Worm (Caenorhabditis elegans) whole organism, L1 larva: ENCODE measurements around the gene srab-17.

Experiments used
- C04F5.9 ChIP-seq: sonication (generic microtip); optimal IDR thresholded peaks from 2 replicates; lab custom pipeline; 2016; ENCODE audit warnings: missing genetic modification characterization, missing compliant biosample characterization
- aha-1 ChIP-seq: fragments of 150-350 bp; optimal IDR thresholded peaks from 2 replicates; lab custom pipeline; 2014; ENCODE audit warnings: missing biosample characterization, missing genetic modification characterization
- aly-2 ChIP-seq: fragments of 150-350 bp; optimal IDR thresholded peaks from 2 replicates; lab custom pipeline; 2014; ENCODE audit warnings: missing biosample characterization, missing genetic modification characterization
- ceh-63 ChIP-seq: fragments of 200-800 bp; sonication (Bioruptor generic); optimal IDR thresholded peaks from 2 replicates; lab custom pipeline; 2018; ENCODE audit warnings: mild to moderate bottlenecking, missing genetic modification characterization, missing compliant biosample characterization
- ceh-82 ChIP-seq, 3 experiments: fragments of 150-350 bp in 1 of 3; sonication (generic microtip) in 2 of 3; optimal IDR thresholded peaks; 2 replicates each; lab custom pipeline; 2014 to 2017; ENCODE audit warnings: missing biosample characterization in 3 of 3, missing genetic modification characterization in 3 of 3
- ceh-88 ChIP-seq: fragments of 200-800 bp; sonication (Bioruptor generic); IDR thresholded peaks from 2 replicates; pipeline ENCODE4 v1.3.6; 2022; ENCODE audit warnings: missing genetic modification characterization, missing compliant biosample characterization
- dpl-1 ChIP-seq, 3 experiments: fragments of 150-350 bp in 2 of 3; sonication (generic microtip) in 1 of 3; optimal IDR thresholded peaks; 2 replicates each; lab custom pipeline; 2014 to 2017; ENCODE audit warnings: missing biosample characterization in 3 of 3, missing genetic modification characterization in 3 of 3, missing genetic modification reagents in 3 of 3
- efl-1 ChIP-seq, 4 experiments: fragments of 150-350 bp; optimal IDR thresholded peaks in 3 of 4; peaks in 1 of 4; 1 replicate in 1 of 4; 2 replicates in 3 of 4; lab custom pipeline; 2014; ENCODE audit warnings: missing biosample characterization in 2 of 4, missing genetic modification characterization in 2 of 4, missing genetic modification reagents in 2 of 4
- egl-27 ChIP-seq, 2 experiments: fragments of 150-350 bp in 1 of 2; sonication (generic microtip); optimal IDR thresholded peaks; 3 replicates each; lab custom pipeline; 2017 to 2018; ENCODE audit warnings: missing biosample characterization in 2 of 2, missing genetic modification characterization in 2 of 2, missing genetic modification reagents in 2 of 2
- elt-2 ChIP-seq: sonication (generic microtip); optimal IDR thresholded peaks from 2 replicates; lab custom pipeline; 2016; ENCODE audit warnings: missing genetic modification characterization, mild to moderate bottlenecking, inconsistent platforms, missing compliant biosample characterization, missing genetic modification reagents
- elt-3 ChIP-seq, 6 experiments: fragments of 150-350 bp in 1 of 6; sonication (generic microtip); optimal IDR thresholded peaks; 2 replicates each; lab custom pipeline; 2017 to 2018; ENCODE audit warnings: missing biosample characterization in 6 of 6, missing genetic modification characterization in 6 of 6, inconsistent platforms in 1 of 6
- fkh-8 ChIP-seq: sonication (generic microtip); optimal IDR thresholded peaks from 2 replicates; lab custom pipeline; 2016; ENCODE audit warnings: mild to moderate bottlenecking, missing genetic modification characterization, missing compliant biosample characterization
- hlh-17 ChIP-seq: fragments of 200-800 bp; sonication (Bioruptor generic); optimal IDR thresholded peaks from 2 replicates; lab custom pipeline; 2018; ENCODE audit warnings: missing genetic modification characterization, mild to moderate bottlenecking, missing compliant biosample characterization, moderate library complexity, borderline replicate concordance
- hlh-4 ChIP-seq: sonication (generic microtip); optimal IDR thresholded peaks from 2 replicates; lab custom pipeline; 2016; ENCODE audit warnings: mild to moderate bottlenecking, missing genetic modification characterization, missing compliant biosample characterization
- hpl-2 ChIP-seq: fragments of 150-350 bp; optimal IDR thresholded peaks from 2 replicates; lab custom pipeline; 2014; ENCODE audit warnings: missing biosample characterization, missing genetic modification reagents, missing genetic modification characterization
- lin-14 ChIP-seq: fragments of 200-800 bp; sonication (Bioruptor generic); optimal IDR thresholded peaks from 2 replicates; lab custom pipeline; 2018; ENCODE audit warnings: mild to moderate bottlenecking, missing genetic modification characterization, moderate library complexity, missing compliant biosample characterization
- lin-35 ChIP-seq, 2 experiments: fragments of 150-350 bp; optimal IDR thresholded peaks; 2 replicates each; lab custom pipeline; 2014; ENCODE audit warnings: missing biosample characterization in 2 of 2, missing genetic modification characterization in 2 of 2, missing genetic modification reagents in 2 of 2
- lir-3 ChIP-seq: sonication (generic microtip); optimal IDR thresholded peaks from 2 replicates; lab custom pipeline; 2016; ENCODE audit warnings: mild to moderate bottlenecking, missing genetic modification characterization, moderate library complexity, missing compliant biosample characterization; ENCODE audit not compliant: poor library complexity
- lsy-2 ChIP-seq, 2 experiments: fragments of 150-350 bp; optimal IDR thresholded peaks; 2 replicates each; lab custom pipeline; 2014; ENCODE audit warnings: missing biosample characterization in 2 of 2, missing genetic modification characterization in 2 of 2
- mab-9 ChIP-seq: fragments of 200-800 bp; sonication (Bioruptor generic); IDR thresholded peaks from 2 replicates; pipeline ENCODE4 v1.3.6; 2022; ENCODE audit warnings: missing genetic modification reagents, missing genetic modification characterization, missing compliant biosample characterization
- mef-2 ChIP-seq: fragments of 150-350 bp; optimal IDR thresholded peaks from 2 replicates; lab custom pipeline; 2014; ENCODE audit warnings: missing biosample characterization, missing genetic modification characterization
- mep-1 ChIP-seq: fragments of 150-350 bp; optimal IDR thresholded peaks from 2 replicates; lab custom pipeline; 2014; ENCODE audit warnings: missing biosample characterization, missing genetic modification characterization
- nhr-11 ChIP-seq: fragments of 150-350 bp; optimal IDR thresholded peaks from 2 replicates; lab custom pipeline; 2014; ENCODE audit warnings: missing biosample characterization, missing genetic modification characterization
- nhr-19 ChIP-seq: fragments of 200-800 bp; sonication (Bioruptor generic); conservative IDR thresholded peaks from 2 replicates; pipeline ENCODE4 v1.3.6; 2022; ENCODE audit warnings: missing genetic modification characterization, missing compliant biosample characterization
- nhr-20 ChIP-seq: sonication (generic microtip); optimal IDR thresholded peaks from 2 replicates; lab custom pipeline; 2016; ENCODE audit warnings: mild to moderate bottlenecking, missing genetic modification characterization, missing compliant biosample characterization
- nhr-28 ChIP-seq: fragments of 150-350 bp; optimal IDR thresholded peaks from 2 replicates; lab custom pipeline; 2014; ENCODE audit warnings: missing biosample characterization, missing genetic modification characterization
- nhr-47 ChIP-seq: sonication (generic microtip); optimal IDR thresholded peaks from 2 replicates; lab custom pipeline; 2016; ENCODE audit warnings: mild to moderate bottlenecking, missing genetic modification characterization, moderate library complexity, missing compliant biosample characterization
- nhr-84 ChIP-seq: sonication (generic microtip); optimal IDR thresholded peaks from 2 replicates; lab custom pipeline; 2017; ENCODE audit warnings: missing biosample characterization, missing genetic modification characterization
- nhr-85 ChIP-seq: sonication (generic microtip); peaks from one replicate; lab custom pipeline; 2016; ENCODE audit warnings: missing genetic modification characterization, inconsistent platforms, missing compliant biosample characterization
- nhr-90 ChIP-seq: sonication (generic microtip); optimal IDR thresholded peaks from 2 replicates; lab custom pipeline; 2016; ENCODE audit warnings: mild to moderate bottlenecking, missing genetic modification characterization, missing compliant biosample characterization; ENCODE audit not compliant: poor library complexity
- pag-3 ChIP-seq: sonication (generic microtip); optimal IDR thresholded peaks from 2 replicates; lab custom pipeline; 2017; ENCODE audit warnings: missing genetic modification characterization, mild to moderate bottlenecking, missing compliant biosample characterization, antibody characterized with exemption, borderline replicate concordance; ENCODE audit not compliant: insufficient read depth
- pqm-1 ChIP-seq: sonication (generic microtip); optimal IDR thresholded peaks from 3 replicates; lab custom pipeline; 2017; ENCODE audit warnings: missing biosample characterization, missing genetic modification characterization
- rnt-1 ChIP-seq: sonication (generic microtip); optimal IDR thresholded peaks from 2 replicates; lab custom pipeline; 2016; ENCODE audit warnings: mild to moderate bottlenecking, missing genetic modification characterization, moderate library complexity, missing compliant biosample characterization
- snu-23 ChIP-seq: sonication (generic microtip); optimal IDR thresholded peaks from 2 replicates; lab custom pipeline; 2016; ENCODE audit warnings: missing genetic modification characterization, missing compliant biosample characterization
- swsn-7 ChIP-seq: sonication (generic microtip); optimal IDR thresholded peaks from 2 replicates; lab custom pipeline; 2016; ENCODE audit warnings: missing genetic modification characterization, missing compliant biosample characterization
- tbx-2 ChIP-seq: sonication (generic microtip); optimal IDR thresholded peaks from 2 replicates; lab custom pipeline; 2016; ENCODE audit warnings: missing genetic modification characterization, missing compliant biosample characterization
- unc-62 ChIP-seq: fragments of 150-350 bp; optimal IDR thresholded peaks from 2 replicates; lab custom pipeline; 2014; ENCODE audit warnings: missing biosample characterization, missing genetic modification reagents, missing genetic modification characterization
- unc-86 ChIP-seq: sonication (generic microtip); optimal IDR thresholded peaks from 2 replicates; lab custom pipeline; 2016; ENCODE audit warnings: missing genetic modification characterization, missing compliant biosample characterization
- zag-1 ChIP-seq: fragments of 150-350 bp; optimal IDR thresholded peaks from 2 replicates; lab custom pipeline; 2014; ENCODE audit warnings: missing biosample characterization, missing genetic modification characterization
- ztf-4 ChIP-seq: fragments of 150-350 bp; optimal IDR thresholded peaks from 2 replicates; lab custom pipeline; 2014; ENCODE audit warnings: missing biosample characterization, missing genetic modification characterization

srab-17 gene

DNA sequence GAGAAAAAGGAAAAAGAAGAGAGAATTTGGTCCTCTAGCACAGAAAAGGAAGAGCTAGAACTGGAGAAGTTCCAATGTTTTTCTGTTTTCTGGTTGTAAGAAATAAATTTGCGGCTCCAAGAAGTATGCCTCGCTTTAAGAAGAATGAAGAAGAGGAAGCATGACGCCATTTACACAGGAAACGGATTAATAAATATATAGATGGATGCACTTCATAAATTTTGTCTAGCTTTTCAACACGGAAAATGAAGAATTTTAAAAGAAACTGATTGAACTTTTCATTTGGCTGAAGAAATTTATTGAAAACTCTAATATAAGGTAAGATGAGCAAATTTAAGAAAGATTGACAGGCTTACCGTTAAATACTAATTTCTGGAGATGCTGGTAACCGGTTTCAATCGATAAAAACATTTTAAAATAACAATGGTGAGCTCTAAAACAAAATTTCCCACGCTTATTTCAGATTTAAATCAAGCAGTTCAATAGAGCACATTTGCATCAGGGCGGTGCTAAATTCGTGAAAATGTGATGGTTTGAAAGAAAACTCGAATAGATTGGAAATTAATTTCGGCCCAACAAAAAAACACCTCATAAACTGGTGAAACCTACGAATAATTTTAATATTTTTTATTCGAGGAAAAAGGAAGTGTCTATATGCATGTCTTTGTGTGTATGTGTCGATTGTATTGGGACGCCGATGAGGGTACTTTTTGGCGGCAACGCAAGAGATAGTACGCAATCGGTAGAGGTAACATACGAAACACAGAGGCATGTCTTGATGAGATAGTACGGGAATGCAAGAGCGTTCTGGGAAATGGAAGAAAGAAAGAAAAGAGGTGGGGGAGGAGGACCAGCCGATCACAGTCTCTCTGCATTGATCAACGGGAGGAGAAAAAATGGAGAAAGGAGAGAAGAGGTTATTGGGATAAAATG, 12.0 kb downstream of the srab-17 start (continued):
- TF ChIP-seq hlh-4, result no peak
- peak; percentile 45 for TF ChIP-seq swsn-7 (tag; lab: Kevin White, UChicago)
- peak in 1 of 6 experiments; percentile 25 for TF ChIP-seq elt-3 (tag; optimal IDR thresholded peaks at IDR 0.05; lab: Kevin White, UChicago)
- peak; percentile 61 for TF ChIP-seq snu-23 (GFP tag; lab: Kevin White, UChicago)
- peak; percentile 42 for TF ChIP-seq nhr-19 (GFP tag; lab: Robert Waterston, UW)
- TF ChIP-seq nhr-90, result peak; percentile 9
- TF ChIP-seq pqm-1, result no peak
- TF ChIP-seq nhr-11 (tag; lab: Kevin White, UChicago), result no peak
- TF ChIP-seq mef-2, result no peak
- TF ChIP-seq unc-62 (GFP tag; lab: Kevin White, UChicago), result no peak
- TF ChIP-seq aha-1 (tag; lab: Kevin White, UChicago), result no peak
- no peak for TF ChIP-seq nhr-84 (tag; lab: Kevin White, UChicago)
- no peak for TF ChIP-seq mab-9 (GFP tag; lab: Robert Waterston, UW)
- TF ChIP-seq lin-35 (GFP tag; optimal IDR thresholded peaks at IDR 0.05; lab: Kevin White, UChicago), result peak; percentile 11 to 51
- TF ChIP-seq nhr-28 (tag; lab: Kevin White, UChicago), result no peak
- TF ChIP-seq dpl-1 (GFP tag; optimal IDR thresholded peaks at IDR 0.05; lab: Kevin White, UChicago), result peak in 2 of 3 experiments; percentile 45 to 51
- no peak for TF ChIP-seq aly-2 (tag; lab: Kevin White, UChicago)
- TF ChIP-seq egl-27 (tag; optimal IDR thresholded peaks at IDR 0.05; lab: Kevin White, UChicago), result no peak
- TF ChIP-seq mep-1, result peak; percentile 64
- TF ChIP-seq nhr-20 (tag; lab: Kevin White, UChicago), result peak; percentile 56
- TF ChIP-seq nhr-85 (tag; lab: Kevin White, UChicago), result peak; percentile 66
- peak; percentile 67 for TF ChIP-seq rnt-1 (tag; lab: Kevin White, UChicago)
- TF ChIP-seq zag-1 (tag; lab: Kevin White, UChicago), result no peak
- no peak for TF ChIP-seq pag-3 (tag; lab: Kevin White, UChicago)
- no peak for TF ChIP-seq hpl-2 (GFP tag; lab: Kevin White, UChicago)
- no peak for TF ChIP-seq unc-86
- TF ChIP-seq tbx-2 (tag; lab: Kevin White, UChicago), result peak; percentile 33
- no peak for TF ChIP-seq ztf-4 (tag; lab: Kevin White, UChicago)
- no peak for TF ChIP-seq ceh-88

DNA sequence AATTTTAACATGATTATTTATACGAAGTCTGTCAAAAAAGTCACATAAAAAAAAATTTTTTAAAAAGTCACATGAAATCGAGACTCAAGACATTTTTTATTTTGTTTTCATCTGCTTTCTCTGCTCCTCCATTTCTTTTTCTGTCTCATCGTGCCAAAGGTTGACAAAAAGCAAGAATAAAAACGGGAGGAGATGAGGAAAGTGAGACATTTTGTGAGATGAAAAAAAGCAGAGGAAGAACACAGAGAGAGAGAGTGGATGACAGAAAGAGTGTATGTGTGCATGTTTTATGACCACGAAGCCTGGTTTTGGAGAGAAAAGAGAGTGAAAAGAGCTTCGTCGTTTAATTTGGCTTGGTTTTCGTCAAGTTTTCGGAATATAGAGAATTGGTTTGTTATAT, 14.4 kb downstream of the srab-17 start:
- TF ChIP-seq mab-9 (GFP tag; lab: Robert Waterston, UW) (no peak), mep-1 (peak; percentile 6), fkh-8 (no peak), nhr-47 (tag; lab: Kevin White, UChicago) (no peak), efl-1 (optimal IDR thresholded peaks at IDR 0.05; lab: Kevin White, UChicago) (peak in 1 of 2 experiments; percentile 1), efl-1 (GFP tag; optimal IDR thresholded peaks at IDR 0.05 in 1 of 2; lab: Kevin White, UChicago) (no peak), lsy-2 (tag; optimal IDR thresholded peaks at IDR 0.05; lab: Kevin White, UChicago) (peak in 1 of 2 experiments; percentile 12), ceh-63 (GFP tag; lab: Kevin White, UChicago) (no peak), rnt-1 (tag; lab: Kevin White, UChicago) (no peak), hlh-17 (GFP tag; lab: Kevin White, UChicago) (no peak), ceh-82 (tag; optimal IDR thresholded peaks at IDR 0.05; lab: Kevin White, UChicago) (peak in 1 of 3 experiments; percentile 19), lin-14 (peak; percentile 67), nhr-28 (tag; lab: Kevin White, UChicago) (no peak), C04F5.9 (no peak), lir-3 (tag; lab: Kevin White, UChicago) (no peak), elt-2 (no peak), lin-35 (GFP tag; optimal IDR thresholded peaks at IDR 0.05; lab: Kevin White, UChicago) (peak in 1 of 2 experiments; percentile 4), hlh-4 (no peak)
